Fruit fly (Drosophila melanogaster): ENCODE data around the gene Pgd.
A peak's percentile ranks its signal among the peaks of the same experiment; 100 is the strongest.

Gene Pgd

DNA sequence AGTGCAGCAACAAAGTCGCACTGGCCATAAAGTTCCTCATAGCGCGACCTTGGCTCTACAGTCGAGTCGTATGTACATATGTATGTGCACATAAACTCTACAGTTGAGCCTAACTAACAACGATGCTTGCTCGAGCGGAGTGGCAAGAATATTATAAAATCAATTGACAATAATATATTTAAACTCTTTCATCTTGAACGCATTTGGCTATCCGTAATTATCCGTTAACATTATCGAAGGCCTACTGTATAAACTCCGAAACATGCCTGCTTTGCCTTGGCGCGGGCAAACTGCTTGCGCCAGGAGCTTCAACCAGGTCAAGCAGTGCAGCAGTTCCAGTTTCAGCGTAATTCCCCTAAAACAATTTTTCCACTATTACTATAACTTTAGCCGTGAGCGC lies 36.3 kb upstream of the Pgd start:
- TF ChIP-seq CG7045 (GFP tag; optimal IDR thresholded peaks at IDR 0.05) = peak; percentile 64
- TF ChIP-seq CG33017 (tag; optimal IDR thresholded peaks at IDR 0.05) = peak; percentile 47
- TF ChIP-seq CG14711 (tag; optimal IDR thresholded peaks at IDR 0.05) = peak; percentile 71
- TF ChIP-seq kay (GFP tag; ENCODE audit: borderline replicate concordance) = peak; percentile 54
- TF ChIP-seq CG7101 (tag; optimal IDR thresholded peaks at IDR 0.05) = peak; percentile 74
- no peak for TF ChIP-seq CG1620 (GFP tag; optimal IDR thresholded peaks at IDR 0.05)
- TF ChIP-seq bab1 (GFP tag; optimal IDR thresholded peaks at IDR 0.05) = peak; percentile 32
- TF ChIP-seq pad (GFP tag; optimal IDR thresholded peaks at IDR 0.05) = peak; percentile 16
- TF ChIP-seq cic (GFP tag; optimal IDR thresholded peaks at IDR 0.05) = no peak
- peak; percentile 62 for TF ChIP-seq CG12768 (GFP tag; optimal IDR thresholded peaks at IDR 0.05)
- TF ChIP-seq ovo (GFP tag; optimal IDR thresholded peaks at IDR 0.05) = no peak
- TF ChIP-seq Hr96 (GFP tag; optimal IDR thresholded peaks at IDR 0.05) = no peak
- no peak for TF ChIP-seq Clk (GFP tag; optimal IDR thresholded peaks at IDR 0.05)

DNA sequence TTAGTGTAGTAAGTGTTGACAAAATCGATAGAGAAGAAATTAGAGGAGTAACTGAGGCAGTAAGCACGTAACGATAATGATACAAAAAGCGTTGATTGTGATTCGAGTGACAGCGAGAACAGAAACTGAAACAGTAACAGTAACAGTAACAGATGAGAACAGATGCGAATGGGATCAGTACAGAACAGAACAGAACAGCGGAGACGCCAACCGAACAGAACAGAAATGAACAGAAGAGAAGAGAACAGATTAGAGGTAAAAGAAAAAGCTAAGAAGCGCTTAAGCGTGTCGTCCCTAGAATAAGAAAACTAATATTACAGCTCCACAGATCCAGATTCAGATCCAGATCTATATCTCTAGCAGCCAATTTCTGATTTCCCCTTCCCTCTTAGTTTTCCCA lies 32.3 kb upstream of the Pgd start:
- TF ChIP-seq CG14711 (tag; optimal IDR thresholded peaks at IDR 0.05) = no peak
- TF ChIP-seq CG5204 (GFP tag; optimal IDR thresholded peaks at IDR 0.05) = no peak
- no peak for TF ChIP-seq CG7045 (GFP tag; optimal IDR thresholded peaks at IDR 0.05)
- TF ChIP-seq CG12768 (GFP tag; optimal IDR thresholded peaks at IDR 0.05) = no peak
- TF ChIP-seq Clk (GFP tag; optimal IDR thresholded peaks at IDR 0.05) = no peak
- no peak for TF ChIP-seq CG33017 (tag; optimal IDR thresholded peaks at IDR 0.05)
- TF ChIP-seq tj (GFP tag; optimal IDR thresholded peaks at IDR 0.05) = no peak
- no peak for TF ChIP-seq CG11617 (GFP tag; optimal IDR thresholded peaks at IDR 0.05)
- TF ChIP-seq cnc (optimal IDR thresholded peaks at IDR 0.05) = no peak
- no peak for TF ChIP-seq pad (GFP tag; optimal IDR thresholded peaks at IDR 0.05)

DNA sequence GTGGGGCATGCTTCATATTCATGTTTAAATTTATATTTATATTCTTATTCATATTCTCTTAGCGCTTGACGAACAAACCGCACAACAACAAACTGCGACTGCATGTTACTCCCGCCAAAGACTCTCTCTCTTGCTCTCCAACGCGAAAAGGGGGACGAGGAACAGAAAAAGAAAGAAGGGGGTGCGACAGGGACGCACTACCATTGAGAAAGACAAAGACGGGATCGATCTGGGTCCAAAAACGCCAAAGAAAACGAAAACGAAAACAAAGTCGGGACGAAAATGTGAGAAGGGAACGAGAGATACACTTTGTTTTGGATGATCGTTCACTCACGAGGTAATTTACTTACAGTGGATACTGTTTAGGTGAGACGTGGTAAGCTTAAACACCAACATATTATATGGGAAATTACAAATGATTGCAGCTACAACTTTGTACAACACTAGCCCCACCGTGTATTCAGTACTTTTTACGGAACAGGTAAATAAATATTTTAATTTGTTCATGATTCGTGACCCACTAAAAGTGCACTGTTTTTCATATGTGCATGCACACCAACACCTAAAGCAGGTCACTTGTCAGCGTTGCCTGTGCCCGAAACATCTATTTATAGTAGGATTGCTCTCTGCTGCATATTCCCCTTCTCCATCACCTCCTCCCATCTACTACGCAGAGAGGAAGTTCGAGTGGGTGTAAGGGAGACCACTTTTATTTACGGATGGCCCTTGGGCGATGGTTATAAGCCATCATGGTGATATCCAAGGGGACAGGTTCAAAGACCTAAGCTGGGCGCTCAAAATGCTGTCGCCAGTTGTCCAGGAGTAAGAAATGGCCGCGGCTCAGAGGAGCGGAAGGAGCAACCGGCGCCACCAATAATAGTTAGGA lies 23.0 kb upstream of the Pgd start:
- TF ChIP-seq CG7101 (tag; optimal IDR thresholded peaks at IDR 0.05) (peak; percentile 12), pad (GFP tag; optimal IDR thresholded peaks at IDR 0.05) (peak; percentile 99), Crg-1 (GFP tag; optimal IDR thresholded peaks at IDR 0.05) (no peak), CG14711 (tag; optimal IDR thresholded peaks at IDR 0.05) (peak; percentile 12), bab1 (GFP tag; optimal IDR thresholded peaks at IDR 0.05) (peak; percentile 9), CG33017 (tag; optimal IDR thresholded peaks at IDR 0.05) (peak; percentile 48), toe (GFP tag; optimal IDR thresholded peaks at IDR 0.05) (no peak)

DNA sequence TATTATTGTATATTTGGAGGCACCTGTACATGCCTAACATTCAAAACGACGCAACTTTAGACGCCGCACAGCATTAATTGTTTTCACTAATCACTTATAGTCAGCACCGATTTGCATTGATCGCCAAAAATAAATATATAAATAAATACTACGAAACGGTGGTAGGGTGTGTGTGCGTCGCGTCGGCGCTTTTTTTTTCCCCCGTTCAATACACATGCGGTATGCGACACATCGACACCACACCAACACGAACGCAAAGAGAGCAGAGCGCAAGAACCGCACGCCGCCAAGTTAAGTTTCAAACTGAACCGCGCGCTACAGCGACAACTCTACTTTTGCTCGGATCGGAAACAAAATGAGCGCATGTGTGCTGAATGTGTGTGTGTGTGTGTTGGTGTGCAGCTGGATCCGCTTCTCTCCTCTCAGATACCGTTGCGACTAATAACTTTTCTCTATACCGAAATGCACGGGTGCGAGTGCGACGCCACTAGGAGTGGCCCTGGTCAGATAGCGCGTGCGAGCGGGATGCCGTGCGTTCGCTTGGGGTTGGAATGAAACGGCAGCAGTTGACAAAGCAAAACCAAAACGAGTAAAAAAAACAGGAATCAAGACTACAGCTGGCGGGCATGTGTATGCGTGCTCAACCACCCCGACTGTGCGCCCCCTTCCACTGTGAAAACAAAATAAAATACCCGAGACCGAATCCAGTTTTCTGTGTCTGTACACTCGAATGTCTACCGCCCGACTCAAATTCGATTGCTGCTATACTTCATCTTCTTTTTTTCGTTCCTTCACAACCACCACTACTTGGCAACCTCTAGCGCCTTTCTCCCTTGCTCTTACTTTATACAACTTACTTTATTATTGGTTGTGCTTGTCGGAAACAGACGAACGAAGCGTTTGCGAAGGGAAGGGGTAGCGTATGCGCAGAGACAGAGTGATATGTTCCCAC lies 21.6 kb upstream of the Pgd start, which contains the start of gene ph-d:
Gene ph-d (minus strand): TSS at position 274 of the 952 bp plus-strand sequence.
- TF ChIP-seq CG7101 (tag; optimal IDR thresholded peaks at IDR 0.05) = peak; percentile 84
- TF ChIP-seq CG14711 (tag; optimal IDR thresholded peaks at IDR 0.05) = peak; percentile 100
- TF ChIP-seq Crg-1 (GFP tag; optimal IDR thresholded peaks at IDR 0.05) = peak; percentile 61
- TF ChIP-seq kay (GFP tag; ENCODE audit: borderline replicate concordance) = peak; percentile 65
- peak; percentile 40 for TF ChIP-seq toe (GFP tag; optimal IDR thresholded peaks at IDR 0.05)
- TF ChIP-seq CG5204 (GFP tag; optimal IDR thresholded peaks at IDR 0.05) = no peak
- no peak for TF ChIP-seq CG33017 (tag; optimal IDR thresholded peaks at IDR 0.05)
- peak; percentile 60 for TF ChIP-seq CG12768 (GFP tag; optimal IDR thresholded peaks at IDR 0.05)
- peak; percentile 87 for TF ChIP-seq CG11617 (GFP tag; optimal IDR thresholded peaks at IDR 0.05)
- TF ChIP-seq cnc (optimal IDR thresholded peaks at IDR 0.05) = no peak
- TF ChIP-seq bab1 (GFP tag; optimal IDR thresholded peaks at IDR 0.05) = peak; percentile 77
- no peak for TF ChIP-seq CG7045 (GFP tag; optimal IDR thresholded peaks at IDR 0.05)
- TF ChIP-seq CG1620 (GFP tag; optimal IDR thresholded peaks at IDR 0.05) = peak; percentile 72
- TF ChIP-seq cic (GFP tag; optimal IDR thresholded peaks at IDR 0.05) = peak; percentile 87
- TF ChIP-seq Mnt (GFP tag; optimal IDR thresholded peaks at IDR 0.05) = peak; percentile 93
- peak; percentile 90 for TF ChIP-seq Hr96 (GFP tag; optimal IDR thresholded peaks at IDR 0.05)
- TF ChIP-seq tj (GFP tag; optimal IDR thresholded peaks at IDR 0.05) = peak; percentile 92
- peak; percentile 94 for TF ChIP-seq ovo (GFP tag; optimal IDR thresholded peaks at IDR 0.05)
- peak; percentile 99 for TF ChIP-seq pad (GFP tag; optimal IDR thresholded peaks at IDR 0.05)
- peak; percentile 80 for TF ChIP-seq Clk (GFP tag; optimal IDR thresholded peaks at IDR 0.05)

DNA sequence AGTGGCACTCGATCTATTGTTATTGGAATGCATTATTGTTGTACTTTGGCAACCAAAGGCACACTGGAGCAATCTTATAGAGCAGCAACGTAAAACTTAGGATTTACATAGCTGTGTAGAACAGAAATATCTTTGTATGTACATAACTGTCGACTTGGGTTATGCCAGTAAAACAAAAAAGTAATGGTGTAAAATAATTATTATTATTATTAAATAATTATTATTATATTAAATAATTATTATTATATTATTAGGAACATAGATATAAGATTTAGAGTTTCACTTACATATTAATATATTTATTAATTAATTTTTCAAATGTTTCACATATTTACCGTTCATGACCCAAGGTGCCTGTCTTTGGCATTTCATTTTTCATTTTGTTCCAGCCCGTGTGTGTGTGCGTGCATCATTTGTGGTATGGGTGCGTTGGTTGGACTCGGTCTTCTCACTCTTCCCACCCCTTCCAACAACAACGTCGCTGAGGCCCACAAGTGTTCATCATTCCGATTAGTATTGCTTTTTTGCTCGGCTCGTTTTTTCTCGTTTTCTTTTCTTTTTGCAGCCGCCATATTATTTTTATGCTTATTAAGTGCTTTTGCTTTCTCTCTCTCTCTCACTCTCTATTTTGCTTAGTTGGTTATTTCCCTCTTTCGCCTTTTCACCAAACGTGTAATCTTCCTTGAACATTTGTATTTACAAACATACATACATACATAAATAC lies 20.8 kb upstream of the Pgd start:
- TF ChIP-seq toe (GFP tag; optimal IDR thresholded peaks at IDR 0.05) (peak; percentile 35), CG11617 (GFP tag; optimal IDR thresholded peaks at IDR 0.05) (peak; percentile 91), kay (GFP tag; ENCODE audit: borderline replicate concordance) (peak; percentile 78), CG7101 (tag; optimal IDR thresholded peaks at IDR 0.05) (peak; percentile 94), Hr96 (GFP tag; optimal IDR thresholded peaks at IDR 0.05) (no peak), pad (GFP tag; optimal IDR thresholded peaks at IDR 0.05) (peak; percentile 72), Crg-1 (GFP tag; optimal IDR thresholded peaks at IDR 0.05) (peak; percentile 28), CG12768 (GFP tag; optimal IDR thresholded peaks at IDR 0.05) (peak; percentile 82), CG1620 (GFP tag; optimal IDR thresholded peaks at IDR 0.05) (no peak), cic (GFP tag; optimal IDR thresholded peaks at IDR 0.05) (no peak), Mnt (GFP tag; optimal IDR thresholded peaks at IDR 0.05) (no peak), ovo (GFP tag; optimal IDR thresholded peaks at IDR 0.05) (peak; percentile 53), CG33017 (tag; optimal IDR thresholded peaks at IDR 0.05) (peak; percentile 90), CG5204 (GFP tag; optimal IDR thresholded peaks at IDR 0.05) (peak; percentile 52), Clk (GFP tag; optimal IDR thresholded peaks at IDR 0.05) (no peak), CG7045 (GFP tag; optimal IDR thresholded peaks at IDR 0.05) (peak; percentile 94), bab1 (GFP tag; optimal IDR thresholded peaks at IDR 0.05) (peak; percentile 67), CG14711 (tag; optimal IDR thresholded peaks at IDR 0.05) (peak; percentile 82), tj (GFP tag; optimal IDR thresholded peaks at IDR 0.05) (peak; percentile 88), cnc (optimal IDR thresholded peaks at IDR 0.05) (no peak)

Measured in whole organism, adult.